Fruit fly (Drosophila melanogaster) whole organism, prepupa: Measurements from ENCODE around the gene CG7065.

ENCODE experiments used
- CG10631 ChIP-seq: fragments of 200-800 bp; sonication (Bioruptor generic); optimal IDR thresholded peaks from 2 replicates; lab custom pipeline; 2016; ENCODE audit warnings: missing biosample characterization, missing genetic modification characterization
- CG10669 ChIP-seq: fragments of 200-800 bp; sonication (Bioruptor generic); optimal IDR thresholded peaks from 3 replicates; lab custom pipeline; 2018; ENCODE audit warnings: missing biosample characterization, mild to moderate bottlenecking, missing genetic modification characterization, moderate library complexity
- CG11762 ChIP-seq: fragments of 200-800 bp; sonication (Bioruptor generic); optimal IDR thresholded peaks from 3 replicates; lab custom pipeline; 2016; ENCODE audit warnings: missing biosample characterization, missing genetic modification characterization; ENCODE audit not compliant: insufficient read depth
- CG11902 ChIP-seq: fragments of 200-800 bp; sonication (Bioruptor generic); optimal IDR thresholded peaks from 3 replicates; lab custom pipeline; 2016; ENCODE audit warnings: missing biosample characterization, missing genetic modification characterization
- CG15336 ChIP-seq: fragments of 200-800 bp; sonication (Bioruptor generic); IDR thresholded peaks from 2 replicates; pipeline ENCODE4 v1.3.6; 2022; ENCODE audit warnings: missing biosample characterization, missing genetic modification characterization
- CG1621 ChIP-seq: fragments of 200-800 bp; sonication (Bioruptor generic); optimal IDR thresholded peaks from 3 replicates; lab custom pipeline; 2018; ENCODE audit warnings: missing biosample characterization, mild to moderate bottlenecking, missing genetic modification characterization
- CG16779 ChIP-seq: fragments of 200-800 bp; sonication (Bioruptor generic); optimal IDR thresholded peaks from 3 replicates; lab custom pipeline; 2017; ENCODE audit warnings: missing biosample characterization, mild to moderate bottlenecking, missing genetic modification characterization
- CG3032 ChIP-seq: fragments of 200-800 bp; optimal IDR thresholded peaks from 2 replicates; lab custom pipeline; 2019; ENCODE audit warnings: missing biosample characterization, mild to moderate bottlenecking, missing genetic modification characterization, moderate library complexity
- CG34406 ChIP-seq: fragments of 200-800 bp; sonication (Bioruptor generic); optimal IDR thresholded peaks from 3 replicates; lab custom pipeline; 2016; ENCODE audit warnings: missing biosample characterization, missing genetic modification characterization
- CG3919 ChIP-seq: fragments of 200-800 bp; sonication (Bioruptor generic); optimal IDR thresholded peaks from 3 replicates; lab custom pipeline; 2016; ENCODE audit warnings: missing biosample characterization, missing genetic modification characterization
- CG6163 ChIP-seq: fragments of 200-800 bp; sonication (Bioruptor generic); IDR thresholded peaks from 3 replicates; pipeline ENCODE4 v1.3.6; 2022; ENCODE audit warnings: missing biosample characterization, missing genetic modification characterization
- CG6276 ChIP-seq: fragments of 200-800 bp; sonication (Bioruptor generic); optimal IDR thresholded peaks from 2 replicates; lab custom pipeline; 2017; ENCODE audit warnings: missing biosample characterization, mild to moderate bottlenecking, missing genetic modification characterization
- CG6808 ChIP-seq: fragments of 200-800 bp; sonication (Bioruptor generic); optimal IDR thresholded peaks from 3 replicates; lab custom pipeline; 2017; ENCODE audit warnings: missing biosample characterization, missing genetic modification characterization, mild to moderate bottlenecking, moderate library complexity, missing genetic modification reagents
- CG6854 ChIP-seq: fragments of 200-800 bp; sonication (Bioruptor generic); optimal IDR thresholded peaks from 2 replicates; lab custom pipeline; 2017; ENCODE audit warnings: missing biosample characterization, mild to moderate bottlenecking, missing genetic modification characterization
- CG7368 ChIP-seq: fragments of 200-800 bp; sonication (Bioruptor generic); optimal IDR thresholded peaks from 3 replicates; lab custom pipeline; 2016; ENCODE audit warnings: missing biosample characterization, missing genetic modification characterization
- CG8119 ChIP-seq: fragments of 200-800 bp; sonication (Bioruptor generic); IDR thresholded peaks from 3 replicates; pipeline ENCODE4 v1.3.6; 2022; ENCODE audit warnings: missing biosample characterization, missing genetic modification characterization
- CG8632 ChIP-seq: fragments of 200-800 bp; sonication (Bioruptor generic); optimal IDR thresholded peaks from 3 replicates; lab custom pipeline; 2016; ENCODE audit warnings: missing biosample characterization, missing genetic modification characterization
- Eip75B ChIP-seq: fragments of 200-800 bp; sonication (Bioruptor generic); optimal IDR thresholded peaks from 3 replicates; lab custom pipeline; 2016; ENCODE audit warnings: missing biosample characterization, missing genetic modification characterization
- Eip78C ChIP-seq: fragments of 200-800 bp; sonication (Bioruptor generic); peaks from one replicate; lab custom pipeline; 2016; ENCODE audit warnings: missing biosample characterization, missing genetic modification characterization
- Eip93F ChIP-seq: fragments of 200-800 bp; sonication (Bioruptor generic); optimal IDR thresholded peaks from 2 replicates; lab custom pipeline; 2016; ENCODE audit warnings: missing biosample characterization, mild to moderate bottlenecking, missing genetic modification characterization
- Ets21C ChIP-seq: fragments of 200-800 bp; sonication (Bioruptor generic); optimal IDR thresholded peaks from 3 replicates; lab custom pipeline; 2016; ENCODE audit warnings: missing biosample characterization, missing genetic modification characterization
- Gug ChIP-seq: fragments of 200-800 bp; sonication (Bioruptor generic); IDR thresholded peaks from 2 replicates; pipeline ENCODE4 v1.3.6; 2022; ENCODE audit warnings: missing biosample characterization, missing genetic modification characterization
- Hr38 ChIP-seq: sonication (Bioruptor generic); optimal IDR thresholded peaks from 2 replicates; lab custom pipeline; 2016; ENCODE audit warnings: missing biosample characterization, missing genetic modification characterization
- Lpt ChIP-seq: fragments of 200-800 bp; sonication (Bioruptor generic); optimal IDR thresholded peaks from 3 replicates; lab custom pipeline; 2016; ENCODE audit warnings: missing biosample characterization, missing genetic modification characterization
- Met ChIP-seq: fragments of 200-800 bp; sonication (Bioruptor generic); optimal IDR thresholded peaks from 3 replicates; lab custom pipeline; 2016; ENCODE audit warnings: missing biosample characterization, missing genetic modification characterization
- OdsH ChIP-seq: fragments of 200-800 bp; sonication (Bioruptor generic); optimal IDR thresholded peaks from 3 replicates; lab custom pipeline; 2016; ENCODE audit warnings: missing biosample characterization, missing genetic modification characterization
- Sox14 ChIP-seq: fragments of 200-800 bp; sonication (Bioruptor generic); optimal IDR thresholded peaks from 3 replicates; lab custom pipeline; 2016; ENCODE audit warnings: missing biosample characterization, missing genetic modification characterization
- dac ChIP-seq: fragments of 200-800 bp; sonication (Bioruptor generic); optimal IDR thresholded peaks from 2 replicates; lab custom pipeline; 2017; ENCODE audit warnings: missing biosample characterization, mild to moderate bottlenecking, missing genetic modification characterization
- dsx ChIP-seq: fragments of 200-800 bp; optimal IDR thresholded peaks from 3 replicates; lab custom pipeline; 2019; ENCODE audit warnings: missing biosample characterization, mild to moderate bottlenecking, missing genetic modification characterization, moderate library complexity; ENCODE audit not compliant: poor library complexity, severe bottlenecking
- eg ChIP-seq: fragments of 200-800 bp; sonication (Bioruptor generic); IDR thresholded peaks from 3 replicates; pipeline ENCODE4 v1.3.6; 2022; ENCODE audit warnings: missing biosample characterization, missing genetic modification characterization
- esn ChIP-seq: fragments of 200-800 bp; sonication (Bioruptor generic); optimal IDR thresholded peaks from 2 replicates; lab custom pipeline; 2016; ENCODE audit warnings: missing biosample characterization, mild to moderate bottlenecking, missing genetic modification characterization, moderate library complexity
- fd85E ChIP-seq: fragments of 200-800 bp; sonication (Bioruptor generic); optimal IDR thresholded peaks from 3 replicates; lab custom pipeline; 2016; ENCODE audit warnings: missing biosample characterization, missing genetic modification characterization
- fkh ChIP-seq: fragments of 200-800 bp; sonication (Bioruptor generic); optimal IDR thresholded peaks from 3 replicates; lab custom pipeline; 2017; ENCODE audit warnings: missing biosample characterization, mild to moderate bottlenecking, missing genetic modification characterization, moderate library complexity
- lz ChIP-seq: fragments of 200-800 bp; sonication (Bioruptor generic); optimal IDR thresholded peaks from 3 replicates; lab custom pipeline; 2016; ENCODE audit warnings: missing biosample characterization, missing genetic modification characterization
- net ChIP-seq: fragments of 200-800 bp; sonication (Bioruptor generic); optimal IDR thresholded peaks from 3 replicates; lab custom pipeline; 2016; ENCODE audit warnings: missing biosample characterization, missing genetic modification characterization
- pdm3 ChIP-seq: fragments of 200-800 bp; sonication (Bioruptor generic); optimal IDR thresholded peaks from 3 replicates; lab custom pipeline; 2016; ENCODE audit warnings: missing biosample characterization, missing genetic modification characterization
- spab ChIP-seq: fragments of 200-800 bp; sonication (Bioruptor generic); optimal IDR thresholded peaks from 2 replicates; lab custom pipeline; 2017; ENCODE audit warnings: missing biosample characterization, mild to moderate bottlenecking, missing genetic modification characterization, missing genetic modification reagents
- svp ChIP-seq: fragments of 200-800 bp; sonication (Bioruptor generic); peaks from one replicate; lab custom pipeline; 2016; ENCODE audit warnings: missing biosample characterization, missing genetic modification characterization
- topi ChIP-seq: fragments of 200-800 bp; sonication (Bioruptor generic); optimal IDR thresholded peaks from 3 replicates; lab custom pipeline; 2016; ENCODE audit warnings: missing biosample characterization, missing genetic modification characterization
- vri ChIP-seq: fragments of 200-800 bp; sonication (Bioruptor generic); optimal IDR thresholded peaks from 3 replicates; lab custom pipeline; 2016; ENCODE audit warnings: missing biosample characterization, mild to moderate bottlenecking, missing genetic modification characterization

Gene CG7065

dm6 chrX:9156388-9156823 lies 14.1 kb downstream of the CG7065 start, which contains the start of gene His3.3B (continued):
- TF ChIP-seq CG11762 (GFP tag; lab: Kevin White, UChicago) = no peak
- TF ChIP-seq, all 60 proteins: peak for 11

- TF ChIP-seq CG1621 = no peak
- no peak for TF ChIP-seq CG6854 (GFP tag; lab: Kevin White, UChicago)
- no peak for TF ChIP-seq CG11902
- TF ChIP-seq CG3032 (tag; lab: Kevin White, UChicago) = no peak
- TF ChIP-seq Lpt (GFP tag; lab: Kevin White, UChicago) = no peak
- TF ChIP-seq eg (GFP tag; lab: Robert Waterston, UW) = no peak
- TF ChIP-seq CG16779 = no peak
- TF ChIP-seq CG6808 = no peak
- TF ChIP-seq pdm3 (GFP tag; lab: Kevin White, UChicago) = no peak
- no peak for TF ChIP-seq svp
- TF ChIP-seq Met = no peak
- no peak for TF ChIP-seq OdsH
- TF ChIP-seq, all 60 proteins: peak for 0
Observed at dm6 chrX:9158366-9158765, 16.1 kb downstream of the CG7065 start, which contains the start of the genes Ost48 and Dlip1. Gene Ost48 (minus strand): TSS chrX:9158515. Gene Dlip1 (plus strand): TSS chrX:9158622.

- TF ChIP-seq vri (GFP tag; lab: Kevin White, UChicago) (peak; percentile 41), OdsH (no peak)
Observed at dm6 chrX:9159736-9160135, 17.4 kb downstream of the CG7065 start, which contains the start of gene NdufA3. Gene NdufA3 (minus strand): TSS chrX:9160052.

dm6 chrX:9161912-9162311 lies 19.6 kb downstream of the CG7065 start, which contains the start of the genes Zpr1 and CG44532:
Gene Zpr1 (minus strand): TSS chrX:9162090.
Gene CG44532 (plus strand): TSS chrX:9162092.
- TF ChIP-seq CG6276 (no peak), fkh (GFP tag; lab: Kevin White, UChicago) (no peak), Ets21C (no peak), Met (no peak), OdsH (no peak), svp (no peak)

- TF ChIP-seq CG6163 (GFP tag; lab: Robert Waterston, UW) (peak; percentile 55; the same call in 1 of the 3 replicates), CG8632 (GFP tag; lab: Kevin White, UChicago) (no peak), CG6854 (GFP tag; lab: Kevin White, UChicago) (peak; percentile 44), vri (GFP tag; lab: Kevin White, UChicago) (peak; percentile 34), net (GFP tag; lab: Kevin White, UChicago) (no peak), esn (GFP tag; lab: Kevin White, UChicago) (peak; percentile 34), fkh (GFP tag; lab: Kevin White, UChicago) (peak; percentile 61), Sox14 (GFP tag; lab: Kevin White, UChicago) (peak; percentile 6), Eip78C (GFP tag; lab: Kevin White, UChicago) (peak; percentile 77), dsx (peak; percentile 3), Hr38 (GFP tag; lab: Kevin White, UChicago) (no peak), CG15336 (GFP tag; lab: Robert Waterston, UW) (peak; percentile 34; the same call in 1 of the 2 replicates), CG7368 (GFP tag; lab: Kevin White, UChicago) (no peak), Eip75B (GFP tag; lab: Kevin White, UChicago) (no peak)
Observed at dm6 chrX:9163110-9163509, 20.8 kb downstream of the CG7065 start, which contains the start of gene mei-P26. Gene mei-P26 (plus strand): TSS chrX:9163255.

dm6 chrX:9163645-9164509 lies 21.6 kb downstream of the CG7065 start:
- no peak for TF ChIP-seq Gug
- TF ChIP-seq CG11902 = no peak
- no peak for TF ChIP-seq spab (GFP tag; lab: Kevin White, UChicago)
- TF ChIP-seq lz = no peak
- no peak for TF ChIP-seq CG8119 (GFP tag; lab: Robert Waterston, UW)
- no peak for TF ChIP-seq CG10631
- TF ChIP-seq topi (GFP tag; lab: Kevin White, UChicago) = no peak
- TF ChIP-seq CG3919 (GFP tag; lab: Kevin White, UChicago) = no peak
- no peak for TF ChIP-seq fkh (GFP tag; lab: Kevin White, UChicago)
- peak; percentile 68 for TF ChIP-seq CG6163 (GFP tag; lab: Robert Waterston, UW)
- TF ChIP-seq CG34406 (GFP tag; lab: Kevin White, UChicago) = no peak
- TF ChIP-seq Eip93F (GFP tag; lab: Kevin White, UChicago) = no peak
- TF ChIP-seq fd85E (GFP tag; lab: Kevin White, UChicago) = no peak
- peak; percentile 16 for TF ChIP-seq dsx
- TF ChIP-seq OdsH = no peak
- no peak for TF ChIP-seq CG10669
- TF ChIP-seq Hr38 (GFP tag; lab: Kevin White, UChicago) = no peak
- no peak for TF ChIP-seq dac (GFP tag; lab: Kevin White, UChicago)
